Fruit fly (Drosophila melanogaster) whole organism, pupa: ENCODE results near the gene Naa40.

Experiments used
- CG13204 ChIP-seq: fragments of 200-800 bp; sonication (Bioruptor generic); optimal IDR thresholded peaks from 2 replicates; lab custom pipeline; 2018; ENCODE audit warnings: missing biosample characterization, mild to moderate bottlenecking, missing genetic modification characterization, moderate library complexity
- CG4496 ChIP-seq: fragments of 200-800 bp; sonication (Bioruptor generic); IDR thresholded peaks from 3 replicates; pipeline ENCODE4 v1.3.6; 2022; ENCODE audit warnings: missing biosample characterization, missing genetic modification characterization
- CG8159 ChIP-seq: fragments of 200-800 bp; sonication (Bioruptor generic); optimal IDR thresholded peaks from 3 replicates; lab custom pipeline; 2018; ENCODE audit warnings: missing biosample characterization, mild to moderate bottlenecking, missing genetic modification characterization, moderate library complexity
- CG8301 ChIP-seq: fragments of 200-800 bp; sonication (Bioruptor generic); optimal IDR thresholded peaks from 2 replicates; lab custom pipeline; 2018; ENCODE audit warnings: missing biosample characterization, mild to moderate bottlenecking, missing genetic modification characterization
- CG9948 ChIP-seq: fragments of 200-800 bp; sonication (Bioruptor generic); optimal IDR thresholded peaks from 2 replicates; lab custom pipeline; 2018; ENCODE audit warnings: missing biosample characterization, mild to moderate bottlenecking, missing genetic modification characterization, moderate library complexity
- Pif1A ChIP-seq: fragments of 200-800 bp; sonication (Bioruptor generic); optimal IDR thresholded peaks from 3 replicates; lab custom pipeline; 2016; ENCODE audit warnings: missing biosample characterization, missing genetic modification characterization

DNA sequence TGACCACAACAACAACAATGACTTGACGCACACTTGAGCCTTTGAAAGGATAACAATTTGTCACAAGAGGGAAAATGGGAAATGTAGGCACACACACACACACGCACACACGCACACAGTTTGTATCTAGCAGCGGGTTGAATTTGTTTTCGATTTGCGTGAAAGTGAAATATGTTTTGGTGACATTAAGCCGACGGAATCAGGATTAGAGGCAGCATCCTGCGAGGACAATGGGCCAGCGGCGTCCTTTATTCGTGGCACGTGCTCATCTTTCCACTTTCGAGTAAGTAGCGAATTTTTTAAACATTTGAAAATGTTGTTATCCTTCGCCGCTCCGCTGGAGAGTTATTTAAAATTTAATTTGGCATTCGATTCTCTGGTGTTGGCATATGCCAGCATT, 17.5 kb downstream of the Naa40 start:
- TF ChIP-seq Pif1A (GFP tag; lab: Kevin White, UChicago) (no peak), CG4496 (GFP tag; lab: Robert Waterston, UW) (no peak), CG13204 (GFP tag; lab: Kevin White, UChicago) (no peak), CG8159 (tag; lab: Kevin White, UChicago) (no peak), CG8301 (tag; lab: Kevin White, UChicago) (no peak), CG9948 (no peak)
